Fruit fly (Drosophila melanogaster) whole organism, embryonic: Measurements from ENCODE around the gene CG4364.

ENCODE experiments used
- Antp ChIP-seq: fragments of 200-800 bp; sonication (Bioruptor generic); optimal IDR thresholded peaks from 3 replicates; lab custom pipeline; 2016; ENCODE audit warnings: missing biosample characterization, missing genetic modification characterization
- Asciz ChIP-seq: fragments of 200-800 bp; sonication (Bioruptor generic); optimal IDR thresholded peaks from 2 replicates; lab custom pipeline; 2017; ENCODE audit warnings: missing biosample characterization, mild to moderate bottlenecking, missing genetic modification characterization, missing genetic modification reagents
- BEAF-32 ChIP-seq: fragments of 200-800 bp; sonication (Bioruptor generic); optimal IDR thresholded peaks from 3 replicates; lab custom pipeline; 2017; ENCODE audit warnings: missing biosample characterization, missing genetic modification characterization, mild to moderate bottlenecking, moderate library complexity, missing genetic modification reagents
- Blimp-1 ChIP-seq: fragments of 200-800 bp; sonication (Bioruptor generic); optimal IDR thresholded peaks from 3 replicates; lab custom pipeline; 2018; ENCODE audit warnings: missing biosample characterization, missing genetic modification characterization, mild to moderate bottlenecking, moderate library complexity, missing genetic modification reagents
- CG10147 ChIP-seq: fragments of 200-800 bp; sonication (Bioruptor generic); optimal IDR thresholded peaks from 2 replicates; lab custom pipeline; 2019; ENCODE audit warnings: missing biosample characterization, mild to moderate bottlenecking, missing genetic modification characterization, moderate library complexity
- CG10209 ChIP-seq: fragments of 200-800 bp; sonication (Bioruptor generic); optimal IDR thresholded peaks from 3 replicates; lab custom pipeline; 2017; ENCODE audit warnings: missing biosample characterization, mild to moderate bottlenecking, missing genetic modification characterization, missing genetic modification reagents
- CG10267 ChIP-seq: fragments of 200-800 bp; sonication (Bioruptor generic); optimal IDR thresholded peaks from 2 replicates; lab custom pipeline; 2018; ENCODE audit warnings: missing biosample characterization, mild to moderate bottlenecking, missing genetic modification characterization, moderate library complexity
- CG12299 ChIP-seq: fragments of 200-800 bp; sonication (Bioruptor generic); optimal IDR thresholded peaks from 2 replicates; lab custom pipeline; 2018; ENCODE audit warnings: missing biosample characterization, mild to moderate bottlenecking, missing genetic modification characterization
- CG12942 ChIP-seq: fragments of 200-800 bp; sonication (Bioruptor generic); optimal IDR thresholded peaks from 3 replicates; lab custom pipeline; 2016; ENCODE audit warnings: missing biosample characterization, missing genetic modification characterization
- CG15479 ChIP-seq: fragments of 200-800 bp; sonication (Bioruptor generic); optimal IDR thresholded peaks from 3 replicates; lab custom pipeline; 2019; ENCODE audit warnings: missing biosample characterization, mild to moderate bottlenecking, missing genetic modification characterization, moderate library complexity
- CG18262 ChIP-seq: fragments of 200-800 bp; optimal IDR thresholded peaks from 3 replicates; lab custom pipeline; 2019; ENCODE audit warnings: missing biosample characterization, mild to moderate bottlenecking, missing genetic modification characterization, moderate library complexity
- CG18764 ChIP-seq: fragments of 200-800 bp; sonication (Bioruptor generic); optimal IDR thresholded peaks from 3 replicates; lab custom pipeline; 2016; ENCODE audit warnings: missing biosample characterization, missing genetic modification characterization
- CG2678 ChIP-seq: fragments of 200-800 bp; sonication (Bioruptor generic); optimal IDR thresholded peaks from 3 replicates; lab custom pipeline; 2019; ENCODE audit warnings: missing biosample characterization, mild to moderate bottlenecking, missing genetic modification characterization, moderate library complexity
- CG2712 ChIP-seq: fragments of 200-800 bp; optimal IDR thresholded peaks from 3 replicates; lab custom pipeline; 2019; ENCODE audit warnings: missing biosample characterization, mild to moderate bottlenecking, missing genetic modification characterization, moderate library complexity
- CG3281 ChIP-seq: fragments of 200-800 bp; sonication (Bioruptor generic); optimal IDR thresholded peaks from 3 replicates; lab custom pipeline; 2017; ENCODE audit warnings: missing biosample characterization, mild to moderate bottlenecking, missing genetic modification characterization
- CG33557 ChIP-seq: fragments of 200-800 bp; sonication (Bioruptor generic); optimal IDR thresholded peaks from 2 replicates; lab custom pipeline; 2019; ENCODE audit warnings: missing biosample characterization, mild to moderate bottlenecking, missing genetic modification characterization, moderate library complexity
- CG34376 ChIP-seq: fragments of 200-800 bp; sonication (Bioruptor generic); optimal IDR thresholded peaks from 2 replicates; lab custom pipeline; 2018; ENCODE audit warnings: missing biosample characterization, mild to moderate bottlenecking, missing genetic modification characterization
- CG42726 ChIP-seq: fragments of 200-800 bp; sonication (Bioruptor generic); IDR thresholded peaks from 2 replicates; pipeline ENCODE4 v1.3.6; 2022; ENCODE audit warnings: missing biosample characterization, missing genetic modification characterization; ENCODE audit not compliant: partially characterized antibody
- CG5180 ChIP-seq: fragments of 200-800 bp; sonication (Bioruptor generic); optimal IDR thresholded peaks from 3 replicates; lab custom pipeline; 2017; ENCODE audit warnings: missing biosample characterization, missing genetic modification characterization, mild to moderate bottlenecking, moderate library complexity, missing genetic modification reagents
- CG6854 ChIP-seq: fragments of 200-800 bp; sonication (Bioruptor generic); optimal IDR thresholded peaks from 3 replicates; lab custom pipeline; 2017; ENCODE audit warnings: missing biosample characterization, mild to moderate bottlenecking, missing genetic modification characterization
- CG8359 ChIP-seq: fragments of 200-800 bp; sonication (Bioruptor generic); optimal IDR thresholded peaks from 2 replicates; lab custom pipeline; 2017; ENCODE audit warnings: missing biosample characterization, mild to moderate bottlenecking, missing genetic modification characterization, borderline replicate concordance
- CG8765 ChIP-seq: fragments of 200-800 bp; sonication (Bioruptor generic); IDR thresholded peaks from 2 replicates; pipeline ENCODE4 v1.3.6; 2022; ENCODE audit warnings: missing biosample characterization, missing genetic modification characterization
- CG8924 ChIP-seq: fragments of 200-800 bp; optimal IDR thresholded peaks from 3 replicates; lab custom pipeline; 2019; ENCODE audit warnings: missing biosample characterization, mild to moderate bottlenecking, missing genetic modification characterization, moderate library complexity
- CG9876 ChIP-seq: fragments of 200-800 bp; sonication (Bioruptor generic); optimal IDR thresholded peaks from 2 replicates; lab custom pipeline; 2016; ENCODE audit warnings: missing biosample characterization, missing genetic modification characterization
- D ChIP-seq, 2 experiments: fragments of 200-800 bp in 1 of 2; fragments of >200 bp in 1 of 2; sonication (Bioruptor generic) in 1 of 2; optimal IDR thresholded peaks; 2 replicates in 1 of 2; 3 replicates in 1 of 2; lab custom pipeline; 2017; ENCODE audit warnings: mild to moderate bottlenecking in 1 of 2, missing biosample characterization in 1 of 2, missing genetic modification characterization in 1 of 2, missing genetic modification reagents in 1 of 2
- Dip2 ChIP-seq: fragments of 200-800 bp; sonication (Bioruptor generic); IDR thresholded peaks from 2 replicates; pipeline ENCODE4 v1.3.6; 2022; ENCODE audit warnings: missing biosample characterization, missing genetic modification characterization
- Drgx ChIP-seq: fragments of 200-800 bp; sonication (Bioruptor generic); IDR thresholded peaks from 2 replicates; pipeline ENCODE4 v1.3.6; 2022; ENCODE audit warnings: missing biosample characterization, missing genetic modification characterization
- Gsc ChIP-seq: fragments of 200-800 bp; sonication (Bioruptor generic); IDR thresholded peaks from 2 replicates; pipeline ENCODE4 v1.3.6; 2022; ENCODE audit warnings: missing biosample characterization, missing genetic modification characterization
- Hand ChIP-seq: fragments of 200-800 bp; sonication (Bioruptor generic); optimal IDR thresholded peaks from 2 replicates; lab custom pipeline; 2017; ENCODE audit warnings: mild to moderate bottlenecking, missing biosample characterization, missing genetic modification reagents, missing genetic modification characterization
- Hey ChIP-seq: fragments of 200-800 bp; sonication (Bioruptor generic); optimal IDR thresholded peaks from 3 replicates; lab custom pipeline; 2018; ENCODE audit warnings: missing biosample characterization, mild to moderate bottlenecking, missing genetic modification characterization
- HmgZ ChIP-seq: fragments of 200-800 bp; sonication (Bioruptor generic); optimal IDR thresholded peaks from 2 replicates; lab custom pipeline; 2018; ENCODE audit warnings: missing biosample characterization, mild to moderate bottlenecking, missing genetic modification characterization
- Lpt ChIP-seq: fragments of >200 bp; optimal IDR thresholded peaks from 2 replicates; lab custom pipeline; 2018; ENCODE audit warnings: missing biosample characterization, missing genetic modification characterization
- Med ChIP-seq: fragments of 200-800 bp; sonication (Bioruptor generic); peaks from one replicate; lab custom pipeline; 2016; ENCODE audit warnings: missing biosample characterization, missing genetic modification characterization, mild to moderate bottlenecking, inconsistent platforms, moderate library complexity
- Mes4 ChIP-seq: fragments of 200-800 bp; sonication (Bioruptor generic); optimal IDR thresholded peaks from 2 replicates; lab custom pipeline; 2016; ENCODE audit warnings: missing biosample characterization, missing genetic modification characterization
- Scr ChIP-seq: fragments of 200-800 bp; sonication (Bioruptor generic); IDR thresholded peaks from 2 replicates; pipeline ENCODE4 v1.3.6; 2022; ENCODE audit warnings: missing biosample characterization, missing genetic modification characterization; ENCODE audit not compliant: partially characterized antibody
- Sox102F ChIP-seq: fragments of 200-800 bp; sonication (Bioruptor generic); optimal IDR thresholded peaks from 2 replicates; lab custom pipeline; 2018; ENCODE audit warnings: missing biosample characterization, mild to moderate bottlenecking, missing genetic modification characterization, moderate library complexity
- Xbp1 ChIP-seq: fragments of 200-800 bp; sonication (Bioruptor generic); optimal IDR thresholded peaks from 3 replicates; lab custom pipeline; 2016; ENCODE audit warnings: missing biosample characterization, mild to moderate bottlenecking, missing genetic modification characterization
- bcd ChIP-seq: fragments of 200-800 bp; sonication (Bioruptor generic); optimal IDR thresholded peaks from 2 replicates; lab custom pipeline; 2017; ENCODE audit warnings: missing biosample characterization, mild to moderate bottlenecking, missing genetic modification characterization
- dimm ChIP-seq: fragments of 200-800 bp; sonication (Bioruptor generic); IDR thresholded peaks from 2 replicates; pipeline ENCODE4 v1.3.6; 2022; ENCODE audit warnings: missing biosample characterization, missing genetic modification characterization
- gfzf ChIP-seq: fragments of 200-800 bp; sonication (Bioruptor generic); optimal IDR thresholded peaks from 2 replicates; lab custom pipeline; 2016; ENCODE audit warnings: missing biosample characterization, mild to moderate bottlenecking, missing genetic modification characterization, moderate library complexity
- grau ChIP-seq: fragments of 200-800 bp; optimal IDR thresholded peaks from 3 replicates; lab custom pipeline; 2019; ENCODE audit warnings: missing biosample characterization, mild to moderate bottlenecking, missing genetic modification characterization, moderate library complexity
- ham ChIP-seq: fragments of 200-800 bp; sonication (Bioruptor generic); IDR thresholded peaks from 2 replicates; pipeline ENCODE4 v1.3.6; 2022; ENCODE audit warnings: missing biosample characterization, missing genetic modification characterization
- hkb ChIP-seq, 2 experiments: fragments of 200-800 bp in 1 of 2; fragments of >200 bp in 1 of 2; sonication (Bioruptor generic) in 1 of 2; IDR thresholded peaks in 1 of 2; optimal IDR thresholded peaks in 1 of 2; 2 replicates each; pipeline versions ENCODE4 v1.3.6 to Lab custom; 2017 to 2022; ENCODE audit warnings: missing biosample characterization in 1 of 2, missing genetic modification characterization in 1 of 2
- lab ChIP-seq: fragments of 200-800 bp; sonication (Bioruptor generic); optimal IDR thresholded peaks from 3 replicates; lab custom pipeline; 2017; ENCODE audit warnings: missing biosample characterization, missing genetic modification characterization, mild to moderate bottlenecking, moderate library complexity, missing genetic modification reagents
- otp ChIP-seq: fragments of 200-800 bp; sonication (Bioruptor generic); IDR thresholded peaks from 3 replicates; pipeline ENCODE4, ENCODE4 v1.3.6; 2022; ENCODE audit warnings: missing biosample characterization, missing genetic modification characterization
- rib ChIP-seq: fragments of 200-800 bp; sonication (Bioruptor generic); IDR thresholded peaks from 2 replicates; pipeline ENCODE4 v1.3.6; 2022; ENCODE audit warnings: missing biosample characterization, missing genetic modification characterization
- wdn ChIP-seq: fragments of 200-800 bp; sonication (Bioruptor generic); IDR thresholded peaks from 2 replicates; pipeline ENCODE4 v1.3.6; 2022; ENCODE audit warnings: missing biosample characterization, missing genetic modification characterization

CG4364 gene

DNA sequence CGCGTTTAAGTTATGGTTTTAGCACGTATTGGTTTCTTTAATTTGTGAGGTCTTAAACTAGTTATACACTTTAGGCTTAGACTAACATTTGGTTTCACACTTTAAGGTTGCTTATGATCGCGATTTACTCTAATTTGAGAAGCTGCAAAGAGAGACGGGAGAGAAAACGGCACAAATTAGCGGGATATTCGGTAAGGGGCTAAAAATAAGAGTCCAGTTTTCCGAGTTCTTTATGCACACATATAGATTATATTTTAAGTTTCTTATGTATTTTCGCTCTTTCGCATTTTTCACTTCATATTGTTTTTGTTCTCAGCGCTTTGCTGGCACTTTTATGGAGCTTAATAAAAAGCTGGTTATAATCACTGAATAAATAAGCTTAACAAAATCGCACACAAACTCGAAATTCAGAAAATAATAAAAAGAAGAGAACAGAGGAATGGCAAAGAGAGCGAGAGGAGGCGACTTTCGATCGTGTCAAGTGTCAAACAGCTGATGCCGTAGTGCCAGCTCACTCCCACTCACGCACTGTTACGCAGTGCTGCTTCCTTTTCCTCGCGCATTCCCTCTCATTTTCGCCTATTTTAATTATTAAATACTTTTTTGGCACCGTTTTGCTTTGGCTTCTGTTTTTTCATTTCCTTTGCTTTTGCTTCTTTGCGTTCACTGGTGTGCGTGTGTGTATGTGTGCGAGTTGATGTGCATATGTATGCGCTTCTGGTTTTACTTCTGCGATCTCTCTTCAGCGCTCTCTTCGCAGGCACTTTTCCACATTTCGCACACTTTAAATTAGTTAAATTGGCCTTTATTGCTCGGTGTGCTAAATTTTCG, 12.8 kb downstream of the CG4364 start (continued):
- TF ChIP-seq HmgZ (tag; lab: Kevin White, UChicago) = peak; percentile 30
- 0 out of 3 replicates have a peak, but pooled peaks have one; percentile 21 for TF ChIP-seq otp
- no peak for TF ChIP-seq CG6854 (GFP tag; lab: Kevin White, UChicago)
- no peak for TF ChIP-seq lab
- TF ChIP-seq CG10209 (GFP tag; lab: Kevin White, UChicago) = no peak
- no peak for TF ChIP-seq ham (GFP tag; lab: Robert Waterston, UW)
- TF ChIP-seq CG8924 (tag; lab: Kevin White, UChicago) = no peak
- TF ChIP-seq Gsc (GFP tag; lab: Robert Waterston, UW) = no peak
- no peak for TF ChIP-seq CG8359 (GFP tag; lab: Kevin White, UChicago)
- TF ChIP-seq CG9876 (GFP tag; lab: Kevin White, UChicago) = no peak
- TF ChIP-seq Blimp-1 (GFP tag; lab: Kevin White, UChicago) = no peak
- TF ChIP-seq Lpt (GFP tag; lab: Kevin White, UChicago) = no peak
- no peak for TF ChIP-seq Hey
- TF ChIP-seq Dip2 (GFP tag; lab: Robert Waterston, UW) = no peak
- peak; percentile 8 for TF ChIP-seq CG34376 (GFP tag; lab: Kevin White, UChicago)
- TF ChIP-seq CG5180 (GFP tag; lab: Kevin White, UChicago) = no peak
- TF ChIP-seq CG15479 (GFP tag; lab: Kevin White, UChicago) = no peak
- TF ChIP-seq Drgx (GFP tag; lab: Robert Waterston, UW) = no peak
- no peak for TF ChIP-seq D (optimal IDR thresholded peaks at IDR 0.05; lab: Kevin White, UChicago)
- TF ChIP-seq D (GFP tag; optimal IDR thresholded peaks at IDR 0.05; lab: Kevin White, UChicago) = no peak
- no peak for TF ChIP-seq CG12299 (tag; lab: Kevin White, UChicago)
- TF ChIP-seq bcd (GFP tag; lab: Kevin White, UChicago) = peak; percentile 5
- TF ChIP-seq Asciz (GFP tag; lab: Kevin White, UChicago) = no peak
- no peak for TF ChIP-seq CG10267
- TF ChIP-seq CG8765 (GFP tag; lab: Robert Waterston, UW) = no peak
- no peak for TF ChIP-seq Antp
- no peak for TF ChIP-seq CG42726 (GFP tag; lab: Robert Waterston, UW)
- no peak for TF ChIP-seq rib
- no peak for TF ChIP-seq gfzf (GFP tag; lab: Kevin White, UChicago)
- TF ChIP-seq grau (tag; lab: Kevin White, UChicago) = no peak
- peak; percentile 41 for TF ChIP-seq CG3281 (GFP tag; lab: Kevin White, UChicago)
- TF ChIP-seq CG2678 = peak; percentile 19
- TF ChIP-seq Med = peak; percentile 82
- TF ChIP-seq CG10147 (GFP tag; lab: Kevin White, UChicago) = no peak
- TF ChIP-seq Hand = no peak
- no peak for TF ChIP-seq hkb (optimal IDR thresholded peaks at IDR 0.05; lab: Kevin White, UChicago)
- TF ChIP-seq hkb (GFP tag; IDR thresholded peaks at IDR 0.05; lab: Robert Waterston, UW) = peak; percentile 18; the same call in 1 of the 2 replicates
- no peak for TF ChIP-seq Xbp1
- TF ChIP-seq Mes4 (GFP tag; lab: Kevin White, UChicago) = no peak
- no peak for TF ChIP-seq Scr (GFP tag; lab: Robert Waterston, UW)
- no peak for TF ChIP-seq CG18262 (tag; lab: Kevin White, UChicago)
- TF ChIP-seq CG33557 (GFP tag; lab: Kevin White, UChicago) = no peak
- no peak for TF ChIP-seq CG12942 (GFP tag; lab: Kevin White, UChicago)
- TF ChIP-seq CG2712 (tag; lab: Kevin White, UChicago) = no peak
- no peak for TF ChIP-seq Sox102F (GFP tag; lab: Kevin White, UChicago)
- TF ChIP-seq dimm (GFP tag; lab: Robert Waterston, UW) = no peak
- TF ChIP-seq CG18764 (GFP tag; lab: Kevin White, UChicago) = no peak
- TF ChIP-seq wdn = no peak
- no peak for TF ChIP-seq BEAF-32 (GFP tag; lab: Kevin White, UChicago)
